Worm (Caenorhabditis elegans) whole organism, midembryonic: ENCODE data around the gene D1046.18.

Source experiments
- T22C8.4 ChIP-seq: fragments of 200-800 bp; sonication (Bioruptor generic); IDR thresholded peaks from 2 replicates; pipeline ENCODE4 v1.3.6; 2022; ENCODE audit warnings: missing genetic modification characterization, missing compliant biosample characterization
- cog-1 ChIP-seq: sonication (generic microtip); optimal IDR thresholded peaks from 2 replicates; lab custom pipeline; 2016; ENCODE audit warnings: missing genetic modification characterization, missing compliant biosample characterization
- flt-1 ChIP-seq: fragments of 200-800 bp; sonication (Bioruptor generic); IDR thresholded peaks from 2 replicates; pipeline ENCODE4 v1.3.6; 2022; ENCODE audit warnings: missing genetic modification characterization, missing compliant biosample characterization
- klf-2 ChIP-seq: fragments of 200-800 bp; sonication (Bioruptor generic); conservative IDR thresholded peaks from 2 replicates; pipeline ENCODE4 v1.3.6; 2022; ENCODE audit warnings: missing genetic modification reagents, missing genetic modification characterization, missing compliant biosample characterization
- med-1 ChIP-seq: sonication (generic microtip); optimal IDR thresholded peaks from 2 replicates; lab custom pipeline; 2017; ENCODE audit warnings: missing genetic modification characterization, mild to moderate bottlenecking, missing compliant biosample characterization, antibody characterized with exemption, missing genetic modification reagents; ENCODE audit not compliant: insufficient read depth
- ref-1 ChIP-seq: fragments of 200-800 bp; sonication (Bioruptor generic); conservative IDR thresholded peaks from 2 replicates; pipeline ENCODE4 v1.3.6; 2022; ENCODE audit warnings: missing genetic modification reagents, missing genetic modification characterization, missing compliant biosample characterization
- tab-1 ChIP-seq: fragments of 200-800 bp; sonication (Bioruptor generic); IDR thresholded peaks from 2 replicates; pipeline ENCODE4 v1.3.6; 2022; ENCODE audit warnings: missing genetic modification characterization, missing compliant biosample characterization
- ztf-23 ChIP-seq: fragments of 200-800 bp; sonication (Bioruptor generic); IDR thresholded peaks from 2 replicates; pipeline ENCODE4 v1.3.6; 2022; ENCODE audit warnings: missing genetic modification reagents, missing genetic modification characterization, missing compliant biosample characterization
- ztf-29 ChIP-seq: fragments of 200-800 bp; sonication (Bioruptor generic); IDR thresholded peaks from 2 replicates; pipeline ENCODE4 v1.3.6; 2022; ENCODE audit warnings: missing genetic modification reagents, missing genetic modification characterization, missing compliant biosample characterization

Gene D1046.18

DNA sequence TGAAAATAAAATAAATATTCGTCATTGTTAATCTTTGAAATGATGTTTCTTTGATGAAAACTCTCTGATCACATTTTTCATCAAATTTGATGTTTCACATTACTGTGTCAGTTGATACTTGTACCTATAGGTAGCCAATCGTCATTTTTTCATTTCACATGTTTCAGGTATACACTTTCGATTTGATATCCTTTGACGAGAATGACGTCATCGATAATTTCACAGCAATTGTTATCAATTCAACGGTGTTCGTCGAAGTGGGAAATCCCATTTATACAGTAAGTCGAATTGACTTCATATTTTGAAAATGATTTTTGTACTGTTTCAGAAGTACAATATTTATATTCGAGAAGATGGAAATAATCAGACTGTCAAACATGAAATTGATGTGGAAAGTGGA, 15.9 kb upstream of the D1046.18 start:
- TF ChIP-seq T22C8.4 (GFP tag; lab: Robert Waterston, UW): no peak
- no peak for TF ChIP-seq ref-1 (GFP tag; lab: Robert Waterston, UW)
- no peak for TF ChIP-seq klf-2 (GFP tag; lab: Robert Waterston, UW)
- no peak for TF ChIP-seq ztf-29 (GFP tag; lab: Robert Waterston, UW)

DNA sequence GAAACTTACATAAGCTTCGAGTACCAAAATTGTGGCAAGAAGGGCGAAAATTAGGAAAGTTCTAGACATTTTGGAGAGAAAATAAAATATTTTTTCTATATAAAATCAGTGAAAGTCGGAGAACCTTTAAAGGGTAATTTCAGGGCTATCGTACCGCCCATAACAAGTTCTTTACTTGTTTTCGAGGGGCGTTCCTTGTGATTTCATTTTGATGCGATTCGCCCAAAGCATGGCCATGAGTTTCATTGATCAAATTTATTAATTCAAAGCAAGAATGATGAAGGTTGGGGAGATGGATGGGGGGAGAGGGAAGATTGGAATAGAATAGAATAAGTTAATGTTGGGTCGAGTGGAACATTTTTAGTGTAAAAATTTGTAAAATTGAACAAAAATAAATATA, 14.0 kb upstream of the D1046.18 start, which contains the start of gene C27B7.9:
TSS of gene C27B7.9 (minus strand) at position 101 of the 400 bp plus-strand sequence.
- TF ChIP-seq ztf-29 (GFP tag; lab: Robert Waterston, UW) (no peak), klf-2 (GFP tag; lab: Robert Waterston, UW) (no peak), flt-1 (GFP tag; lab: Robert Waterston, UW) (no peak), tab-1 (GFP tag; lab: Robert Waterston, UW) (no peak), med-1 (GFP tag; lab: Kevin White, UChicago) (no peak), cog-1 (tag; lab: Kevin White, UChicago) (no peak), T22C8.4 (GFP tag; lab: Robert Waterston, UW) (no peak), ztf-23 (GFP tag; lab: Robert Waterston, UW) (no peak), ref-1 (GFP tag; lab: Robert Waterston, UW) (no peak)

DNA sequence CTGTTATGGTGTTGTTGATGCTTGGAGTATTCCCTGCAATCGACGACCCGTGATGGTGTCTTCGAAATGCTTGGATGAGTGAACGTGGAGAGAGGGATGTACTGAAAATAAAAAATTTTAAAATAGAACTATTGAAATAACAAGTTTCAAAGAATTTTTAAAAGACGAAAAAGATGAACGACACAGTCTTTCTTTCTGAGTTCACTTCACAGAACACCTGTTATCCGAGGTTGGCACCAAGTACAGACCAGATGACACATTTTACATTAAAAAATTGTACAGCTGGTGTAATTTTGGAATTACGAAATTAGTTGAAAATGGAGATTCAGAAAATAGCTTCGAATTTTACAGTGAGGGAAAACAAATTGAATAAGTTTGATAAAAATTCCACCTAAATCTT, 11.3 kb upstream of the D1046.18 start, which contains the start of gene rap-1:
TSS of gene rap-1 (minus strand) at position 101 of the 400 bp plus-strand sequence.
- TF ChIP-seq med-1 (GFP tag; lab: Kevin White, UChicago): no peak
- TF ChIP-seq ref-1 (GFP tag; lab: Robert Waterston, UW): no peak
- no peak for TF ChIP-seq ztf-29 (GFP tag; lab: Robert Waterston, UW)
- TF ChIP-seq flt-1 (GFP tag; lab: Robert Waterston, UW): no peak
- TF ChIP-seq ztf-23 (GFP tag; lab: Robert Waterston, UW): no peak
- TF ChIP-seq tab-1 (GFP tag; lab: Robert Waterston, UW): no peak
- TF ChIP-seq klf-2 (GFP tag; lab: Robert Waterston, UW): no peak
- TF ChIP-seq T22C8.4 (GFP tag; lab: Robert Waterston, UW): no peak
- no peak for TF ChIP-seq cog-1 (tag; lab: Kevin White, UChicago)

DNA sequence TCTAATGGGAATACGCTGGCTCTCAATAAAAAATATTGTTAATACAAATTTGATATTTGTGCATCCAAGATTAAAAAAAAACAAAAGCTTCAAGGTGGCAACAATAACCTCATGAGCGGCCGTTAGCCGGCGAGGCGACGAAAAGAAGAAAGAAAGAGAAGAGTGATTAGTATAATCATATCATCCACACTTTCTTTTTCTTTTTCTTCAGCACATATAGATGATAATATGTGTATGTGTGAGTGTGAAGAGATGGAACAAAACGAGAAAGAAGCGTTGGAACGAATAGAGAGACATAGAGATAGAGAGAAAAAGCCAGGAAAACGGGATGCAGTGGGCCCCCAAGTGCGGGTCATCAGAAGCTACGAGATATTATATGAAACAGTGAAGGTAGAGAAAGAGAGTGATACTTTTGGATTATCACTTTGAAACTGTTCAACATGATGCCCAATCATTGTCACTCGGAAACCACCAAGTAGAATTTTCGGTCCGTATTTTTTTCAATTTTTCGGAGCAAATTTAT, 9.7 kb upstream of the D1046.18 start:
- TF ChIP-seq ztf-23 (GFP tag; lab: Robert Waterston, UW) (0 out of 2 replicates have a peak, but pooled peaks have one; percentile 6), cog-1 (tag; lab: Kevin White, UChicago) (no peak)

DNA sequence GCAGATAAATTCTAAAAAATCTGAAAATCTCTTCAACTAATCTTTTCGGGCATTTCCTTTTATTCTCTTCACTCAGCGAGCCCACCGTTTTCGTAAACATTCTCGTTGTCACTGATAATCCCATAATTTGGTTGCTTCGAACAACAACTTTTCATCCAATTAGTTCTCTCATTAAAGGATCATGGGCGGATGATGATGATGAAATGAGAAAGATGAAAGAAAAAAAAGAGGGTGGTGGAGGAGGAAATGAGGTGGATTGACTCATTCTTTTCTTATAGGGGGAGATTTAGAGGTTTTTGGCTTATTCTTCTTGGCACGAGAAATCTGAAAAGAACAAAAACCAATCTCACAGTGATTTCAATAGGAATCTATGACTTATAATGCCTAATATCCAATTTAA, 8.9 kb upstream of the D1046.18 start:
- TF ChIP-seq ref-1 (GFP tag; lab: Robert Waterston, UW) (no peak), flt-1 (GFP tag; lab: Robert Waterston, UW) (no peak)

DNA sequence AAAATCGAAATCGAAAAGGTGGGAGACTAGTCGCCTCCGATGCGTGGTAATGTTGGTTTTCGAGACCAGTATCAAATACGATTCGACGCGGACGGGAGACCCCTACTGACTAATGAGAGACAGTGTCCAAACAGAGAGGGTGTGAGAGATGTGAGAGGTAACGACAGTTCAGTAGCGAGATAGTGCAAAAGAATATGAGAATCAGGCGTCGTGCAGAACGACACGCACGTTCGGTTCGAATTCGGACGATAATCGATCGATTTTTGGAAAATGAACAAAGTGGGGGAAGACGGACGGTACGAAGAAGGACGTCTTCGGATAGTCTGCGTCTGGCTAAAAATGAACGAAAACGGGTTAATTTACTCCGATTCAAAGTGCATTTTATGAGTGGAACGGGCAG, 8.1 kb upstream of the D1046.18 start, which contains the start of gene D1046.16:
TSS of gene D1046.16 (plus strand) at position 195 of the 400 bp plus-strand sequence.
- TF ChIP-seq flt-1 (GFP tag; lab: Robert Waterston, UW) (no peak), cog-1 (tag; lab: Kevin White, UChicago) (no peak), ztf-23 (GFP tag; lab: Robert Waterston, UW) (no peak), T22C8.4 (GFP tag; lab: Robert Waterston, UW) (peak; percentile 82), klf-2 (GFP tag; lab: Robert Waterston, UW) (no peak)

DNA sequence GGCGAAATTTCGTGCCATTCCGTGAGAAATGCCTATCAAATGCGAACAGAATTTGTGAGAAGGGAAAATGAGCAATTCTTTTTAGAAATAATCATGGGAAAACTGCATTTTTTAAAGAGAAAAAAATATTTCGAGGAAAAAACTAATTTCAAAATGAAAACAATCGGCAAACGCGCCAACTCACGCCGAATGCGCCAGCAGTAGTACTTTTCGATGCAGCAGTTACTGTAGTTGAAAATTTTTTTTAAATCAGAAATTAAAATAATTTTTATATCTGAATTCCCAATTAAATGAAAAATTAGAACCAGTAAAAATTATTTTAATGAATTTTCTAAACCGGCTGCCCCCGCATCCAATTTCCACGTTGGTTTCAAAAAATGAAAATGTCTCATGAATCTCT, 6.7 kb upstream of the D1046.18 start:
- TF ChIP-seq cog-1 (tag; lab: Kevin White, UChicago) (no peak), ztf-29 (GFP tag; lab: Robert Waterston, UW) (no peak), med-1 (GFP tag; lab: Kevin White, UChicago) (no peak), tab-1 (GFP tag; lab: Robert Waterston, UW) (no peak), T22C8.4 (GFP tag; lab: Robert Waterston, UW) (no peak), ref-1 (GFP tag; lab: Robert Waterston, UW) (no peak), flt-1 (GFP tag; lab: Robert Waterston, UW) (no peak), klf-2 (GFP tag; lab: Robert Waterston, UW) (no peak), ztf-23 (GFP tag; lab: Robert Waterston, UW) (no peak)

DNA sequence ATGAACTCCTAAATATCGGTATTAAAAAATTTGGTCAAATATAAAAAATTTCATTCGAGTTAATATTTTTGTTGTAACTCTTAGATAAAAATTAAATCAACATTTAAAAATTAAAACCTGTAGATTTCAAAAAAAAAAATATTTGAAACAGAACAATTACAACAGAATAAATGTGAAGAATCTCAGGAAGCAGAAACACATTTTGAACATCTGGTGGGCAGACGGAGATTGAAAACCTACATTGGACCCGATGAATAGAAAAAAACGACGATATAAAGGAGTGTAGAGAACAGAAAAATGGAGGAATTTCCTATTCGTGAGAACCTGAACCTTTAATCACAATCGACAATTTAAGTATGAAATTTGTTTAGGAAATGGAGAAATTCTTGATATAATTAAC, 5.9 kb upstream of the D1046.18 start:
- no peak for TF ChIP-seq flt-1 (GFP tag; lab: Robert Waterston, UW)
- no peak for TF ChIP-seq T22C8.4 (GFP tag; lab: Robert Waterston, UW)
- no peak for TF ChIP-seq ztf-29 (GFP tag; lab: Robert Waterston, UW)
- no peak for TF ChIP-seq ztf-23 (GFP tag; lab: Robert Waterston, UW)
- TF ChIP-seq klf-2 (GFP tag; lab: Robert Waterston, UW): no peak
- no peak for TF ChIP-seq tab-1 (GFP tag; lab: Robert Waterston, UW)
- TF ChIP-seq med-1 (GFP tag; lab: Kevin White, UChicago): no peak
- TF ChIP-seq cog-1 (tag; lab: Kevin White, UChicago): no peak
- TF ChIP-seq ref-1 (GFP tag; lab: Robert Waterston, UW): no peak

DNA sequence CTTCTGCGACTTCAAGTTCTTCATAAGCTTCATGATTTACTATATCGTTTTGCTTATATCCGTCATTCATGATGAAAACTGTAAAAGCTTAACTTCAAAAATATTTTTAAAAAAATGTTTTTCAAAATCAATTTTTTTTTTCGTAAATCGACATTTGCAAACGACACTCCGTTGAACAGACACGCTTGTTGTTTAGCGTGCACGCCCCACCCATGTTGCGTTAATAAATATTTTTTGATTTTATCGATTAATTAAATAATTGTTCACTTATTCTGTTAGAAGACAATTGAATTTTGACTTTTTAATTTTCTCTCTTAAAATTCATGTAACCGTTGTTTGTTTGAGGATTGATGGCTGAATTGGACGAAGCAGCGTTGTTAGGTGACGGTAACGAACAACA, 4.1 kb upstream of the D1046.18 start, which contains the start of the genes D1046.2 and cfim-2:
TSS of gene D1046.2 (minus strand) at position 78 of the 400 bp plus-strand sequence.
TSS of gene cfim-2 (plus strand) at position 335 of the 400 bp plus-strand sequence.
- TF ChIP-seq klf-2 (GFP tag; lab: Robert Waterston, UW): no peak
- no peak for TF ChIP-seq flt-1 (GFP tag; lab: Robert Waterston, UW)
- no peak for TF ChIP-seq med-1 (GFP tag; lab: Kevin White, UChicago)
- TF ChIP-seq tab-1 (GFP tag; lab: Robert Waterston, UW): no peak
- no peak for TF ChIP-seq cog-1 (tag; lab: Kevin White, UChicago)
- no peak for TF ChIP-seq ztf-23 (GFP tag; lab: Robert Waterston, UW)
- no peak for TF ChIP-seq ztf-29 (GFP tag; lab: Robert Waterston, UW)
- TF ChIP-seq T22C8.4 (GFP tag; lab: Robert Waterston, UW): no peak
- no peak for TF ChIP-seq ref-1 (GFP tag; lab: Robert Waterston, UW)
